Fruit fly (Drosophila melanogaster): Measurements from ENCODE around the gene CG3842.

DNA sequence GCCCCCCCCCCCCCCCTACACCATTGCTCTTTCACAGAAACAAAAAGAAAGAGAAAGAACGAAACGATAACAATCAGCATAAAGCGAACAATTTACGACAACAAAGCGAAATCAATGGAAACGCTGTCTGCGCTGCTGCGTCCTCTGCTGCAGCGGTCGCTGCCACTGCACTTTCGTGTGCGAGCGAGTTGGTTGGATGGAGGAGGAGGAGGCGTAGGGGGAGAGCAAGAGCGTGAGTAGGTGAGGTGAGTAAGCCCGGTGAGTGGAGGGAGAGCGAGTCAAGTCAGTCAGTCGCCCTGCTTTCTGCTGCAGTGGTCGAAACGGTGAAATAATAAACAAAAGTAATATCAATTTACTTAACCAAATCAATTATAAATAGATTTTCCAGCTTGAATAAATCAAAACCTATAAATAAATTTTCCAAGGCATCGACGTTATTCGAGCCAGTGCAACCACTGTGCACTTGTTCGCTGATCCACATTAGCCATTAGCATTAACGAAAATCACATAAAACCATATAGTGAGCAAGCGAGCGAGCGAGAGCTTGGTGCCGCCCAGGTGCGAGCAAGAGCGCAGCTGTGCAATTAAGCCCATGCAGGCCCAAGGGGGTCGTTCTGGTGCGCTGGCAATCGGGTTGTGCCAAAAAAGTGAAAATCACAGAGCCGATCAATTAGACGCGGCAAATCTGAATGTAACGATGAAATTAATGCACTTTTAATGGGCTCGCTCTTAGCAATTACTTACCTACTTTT, 6.4 kb downstream of the CG3842 start:
- no peak for TF ChIP-seq pan (optimal IDR thresholded peaks at IDR 0.05)
- no peak for TF ChIP-seq CG8478 (optimal IDR thresholded peaks at IDR 0.05)
- no peak for TF ChIP-seq EcR (GFP tag; optimal IDR thresholded peaks at IDR 0.05)
- TF ChIP-seq psq (optimal IDR thresholded peaks at IDR 0.05) = no peak
- no peak for TF ChIP-seq usp (GFP tag; optimal IDR thresholded peaks at IDR 0.05)
